Fruit fly (Drosophila melanogaster): Measurements from ENCODE around the gene CG3808.

CG3808 gene

DNA sequence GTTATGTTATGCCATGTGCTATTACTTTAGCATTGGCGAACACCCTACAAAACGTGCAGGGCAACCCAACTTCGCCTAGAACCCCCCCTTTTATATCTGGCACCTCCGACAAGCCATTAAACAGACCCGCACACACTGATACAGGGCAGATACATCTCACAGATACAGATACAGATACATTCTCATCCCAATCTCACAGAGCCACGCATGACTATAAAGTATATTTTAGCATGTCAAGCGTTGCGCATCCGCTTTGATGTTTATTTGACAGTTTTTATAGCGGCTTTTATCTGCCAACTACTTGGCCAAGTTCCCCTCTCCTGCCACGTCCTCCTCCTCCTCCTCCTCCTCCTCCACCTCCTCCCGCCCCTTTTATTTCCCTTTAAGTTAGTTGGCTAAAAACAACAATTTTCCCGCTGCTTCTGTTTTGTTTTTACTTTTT, 18.9 kb upstream of the CG3808 start (continued):
- TF ChIP-seq CG12769 (tag; optimal IDR thresholded peaks at IDR 0.05) (peak; percentile 83), Aef1 (GFP tag; IDR thresholded peaks at IDR 0.05) (peak; percentile 30; the same call in 1 of the 3 replicates), Dll (GFP tag; IDR thresholded peaks at IDR 0.05; ENCODE audit: partially characterized antibody) (no peak), D19A (tag; optimal IDR thresholded peaks at IDR 0.05) (peak; percentile 39), slbo (GFP tag; IDR thresholded peaks at IDR 0.05) (0 out of 2 replicates have a peak, but pooled peaks have one; percentile 0), cwo (GFP tag; optimal IDR thresholded peaks at IDR 0.05) (peak; percentile 80), esg (GFP tag; conservative IDR thresholded peaks at IDR 0.05) (no peak), run (tag; optimal IDR thresholded peaks at IDR 0.05) (no peak), Meics (GFP tag; optimal IDR thresholded peaks at IDR 0.05) (no peak), sug (tag; optimal IDR thresholded peaks at IDR 0.05) (peak; percentile 1), Sox102F (GFP tag; optimal IDR thresholded peaks at IDR 0.05) (no peak), lbe (GFP tag; optimal IDR thresholded peaks at IDR 0.05) (no peak), CG32772 (GFP tag; IDR thresholded peaks at IDR 0.05) (no peak), CG13296 (GFP tag; optimal IDR thresholded peaks at IDR 0.05) (peak; percentile 14), CG11723 (GFP tag; optimal IDR thresholded peaks at IDR 0.05) (no peak), sd (tag; optimal IDR thresholded peaks at IDR 0.05) (peak; percentile 73), chn (GFP tag; optimal IDR thresholded peaks at IDR 0.05) (no peak), sima (GFP tag; optimal IDR thresholded peaks at IDR 0.05) (no peak), CG5245 (GFP tag; optimal IDR thresholded peaks at IDR 0.05) (no peak), CG15479 (GFP tag; optimal IDR thresholded peaks at IDR 0.05) (no peak), Sox100B (GFP tag; optimal IDR thresholded peaks at IDR 0.05) (no peak), CG3407 (GFP tag; optimal IDR thresholded peaks at IDR 0.05) (no peak), phol (tag; optimal IDR thresholded peaks at IDR 0.05) (no peak), Dfd (GFP tag; optimal IDR thresholded peaks at IDR 0.05) (no peak), YL-1 (GFP tag; optimal IDR thresholded peaks at IDR 0.05) (no peak), CG3281 (GFP tag; optimal IDR thresholded peaks at IDR 0.05) (no peak), CG13894 (tag; optimal IDR thresholded peaks at IDR 0.05) (peak; percentile 75), grau (tag; optimal IDR thresholded peaks at IDR 0.05) (no peak), Asciz (GFP tag; optimal IDR thresholded peaks at IDR 0.05) (no peak), Lhr (GFP tag; optimal IDR thresholded peaks at IDR 0.05) (no peak), ash1 (GFP tag; optimal IDR thresholded peaks at IDR 0.05) (no peak), Dip3 (GFP tag; optimal IDR thresholded peaks at IDR 0.05) (no peak), Taf1 (GFP tag; IDR thresholded peaks at IDR 0.05) (no peak), crol (GFP tag; IDR thresholded peaks at IDR 0.05) (peak; percentile 90), insv (GFP tag; optimal IDR thresholded peaks at IDR 0.05) (no peak), D19B (GFP tag; optimal IDR thresholded peaks at IDR 0.05) (no peak), CG18262 (tag; optimal IDR thresholded peaks at IDR 0.05) (no peak), p53 (GFP tag; optimal IDR thresholded peaks at IDR 0.05) (no peak), fu2 (GFP tag; optimal IDR thresholded peaks at IDR 0.05) (no peak), Nf-YA (GFP tag; IDR thresholded peaks at IDR 0.05) (no peak), CG10543 (GFP tag; optimal IDR thresholded peaks at IDR 0.05) (peak; percentile 74), CG4328 (GFP tag; optimal IDR thresholded peaks at IDR 0.05) (peak; percentile 45), Sry-δ (GFP tag; optimal IDR thresholded peaks at IDR 0.05) (no peak), jigr1 (GFP tag; IDR thresholded peaks at IDR 0.05) (no peak), E2f1 (GFP tag; IDR thresholded peaks at IDR 0.05) (no peak), Gug (GFP tag; IDR thresholded peaks at IDR 0.05) (no peak), cg (GFP tag; optimal IDR thresholded peaks at IDR 0.05) (peak; percentile 57), Awh (GFP tag; IDR thresholded peaks at IDR 0.05) (no peak), ci (GFP tag; IDR thresholded peaks at IDR 0.05) (no peak), CG11560 (tag; IDR thresholded peaks at IDR 0.05) (no peak), Ptx1 (GFP tag; IDR thresholded peaks at IDR 0.05) (no peak), Ssrp (tag; optimal IDR thresholded peaks at IDR 0.05) (no peak)
